Worm (Caenorhabditis elegans) whole organism, mixed stage, embryonic: ENCODE results near the gene gei-1.

Experiments
- M03D4.4 ChIP-seq: sonication (generic microtip); optimal IDR thresholded peaks from 2 replicates; lab custom pipeline; 2017; ENCODE audit warnings: mild to moderate bottlenecking, missing genetic modification characterization, missing compliant biosample characterization
- bed-3 ChIP-seq: fragments of 200-800 bp; sonication (Bioruptor generic); optimal IDR thresholded peaks from 3 replicates; lab custom pipeline; 2018; ENCODE audit warnings: mild to moderate bottlenecking, missing genetic modification characterization, moderate library complexity, missing compliant biosample characterization
- blmp-1 ChIP-seq: fragments of 150-350 bp; optimal IDR thresholded peaks from 2 replicates; lab custom pipeline; 2014; ENCODE audit warnings: missing biosample characterization, missing genetic modification characterization
- ceh-39 ChIP-seq: fragments of 150-350 bp; optimal IDR thresholded peaks from 2 replicates; lab custom pipeline; 2014; ENCODE audit warnings: missing biosample characterization, missing genetic modification characterization
- ceh-43 ChIP-seq: fragments of 200-800 bp; sonication (Bioruptor generic); optimal IDR thresholded peaks from 2 replicates; lab custom pipeline; 2018; ENCODE audit warnings: mild to moderate bottlenecking, missing genetic modification characterization, moderate library complexity, missing compliant biosample characterization
- ces-1 ChIP-seq: fragments of 150-350 bp; optimal IDR thresholded peaks from 2 replicates; lab custom pipeline; 2014; ENCODE audit warnings: missing biosample characterization, missing genetic modification reagents, missing genetic modification characterization
- cnd-1 ChIP-seq: fragments of 200-800 bp; sonication (Bioruptor generic); optimal IDR thresholded peaks from 2 replicates; lab custom pipeline; 2018; ENCODE audit warnings: mild to moderate bottlenecking, missing genetic modification characterization, missing compliant biosample characterization
- drap-1 ChIP-seq: fragments of 200-800 bp; sonication (Bioruptor generic); optimal IDR thresholded peaks from 3 replicates; lab custom pipeline; 2018; ENCODE audit warnings: mild to moderate bottlenecking, missing genetic modification characterization, missing compliant biosample characterization
- elt-1 ChIP-seq: sonication (generic microtip); optimal IDR thresholded peaks from 2 replicates; lab custom pipeline; 2017; ENCODE audit warnings: missing genetic modification characterization, mild to moderate bottlenecking, missing compliant biosample characterization, antibody characterized with exemption, moderate library complexity, borderline replicate concordance; ENCODE audit not compliant: insufficient read depth
- elt-3 ChIP-seq: fragments of 150-350 bp; optimal IDR thresholded peaks from 2 replicates; lab custom pipeline; 2014; ENCODE audit warnings: missing biosample characterization, missing genetic modification characterization
- flh-1 ChIP-seq: fragments of 200-800 bp; sonication (Bioruptor generic); optimal IDR thresholded peaks from 2 replicates; lab custom pipeline; 2018; ENCODE audit warnings: mild to moderate bottlenecking, missing genetic modification characterization, moderate library complexity, missing compliant biosample characterization
- ham-2 ChIP-seq: fragments of 200-800 bp; sonication (Bioruptor generic); optimal IDR thresholded peaks from 2 replicates; lab custom pipeline; 2018; ENCODE audit warnings: mild to moderate bottlenecking, missing genetic modification characterization, missing compliant biosample characterization
- hlh-1 ChIP-seq: fragments of 150-350 bp; optimal IDR thresholded peaks from 2 replicates; lab custom pipeline; 2014; ENCODE audit warnings: missing biosample characterization, missing genetic modification reagents, missing genetic modification characterization
- lin-13 ChIP-seq: fragments of 150-350 bp; optimal IDR thresholded peaks from 2 replicates; lab custom pipeline; 2014; ENCODE audit warnings: missing biosample characterization, missing genetic modification characterization
- lin-32 ChIP-seq: fragments of 200-800 bp; sonication (Bioruptor generic); optimal IDR thresholded peaks from 2 replicates; lab custom pipeline; 2018; ENCODE audit warnings: mild to moderate bottlenecking, missing genetic modification characterization, missing compliant biosample characterization
- lsy-2 ChIP-seq: fragments of 150-350 bp; optimal IDR thresholded peaks from 2 replicates; lab custom pipeline; 2014; ENCODE audit warnings: missing biosample characterization, missing genetic modification characterization
- mep-1 ChIP-seq: fragments of 150-350 bp; optimal IDR thresholded peaks from 2 replicates; lab custom pipeline; 2017; ENCODE audit warnings: missing biosample characterization, missing genetic modification reagents, missing genetic modification characterization, inconsistent platforms
- mls-2 ChIP-seq: sonication (generic microtip); optimal IDR thresholded peaks from 2 replicates; lab custom pipeline; 2016; ENCODE audit warnings: mild to moderate bottlenecking, missing genetic modification characterization, moderate library complexity, missing compliant biosample characterization
- nhr-12 ChIP-seq: fragments of 150-350 bp; optimal IDR thresholded peaks from 2 replicates; lab custom pipeline; 2014; ENCODE audit warnings: missing biosample characterization, missing genetic modification characterization
- nhr-2 ChIP-seq: fragments of 150-350 bp; optimal IDR thresholded peaks from 2 replicates; lab custom pipeline; 2014; ENCODE audit warnings: missing biosample characterization, missing genetic modification characterization
- nhr-237 ChIP-seq: fragments of 150-350 bp; optimal IDR thresholded peaks from 2 replicates; lab custom pipeline; 2014; ENCODE audit warnings: missing biosample characterization, missing genetic modification characterization
- nhr-28 ChIP-seq: fragments of 150-350 bp; optimal IDR thresholded peaks from 2 replicates; lab custom pipeline; 2014; ENCODE audit warnings: missing biosample characterization, missing genetic modification characterization
- nhr-76 ChIP-seq: sonication (generic microtip); optimal IDR thresholded peaks from 2 replicates; lab custom pipeline; 2017; ENCODE audit warnings: missing biosample characterization, missing genetic modification characterization
- pha-4 ChIP-seq: fragments of 150-350 bp; optimal IDR thresholded peaks from 2 replicates; lab custom pipeline; 2018; ENCODE audit warnings: missing biosample characterization, missing genetic modification reagents, missing genetic modification characterization
- sem-2 ChIP-seq: fragments of 200-800 bp; sonication (Bioruptor generic); optimal IDR thresholded peaks from 2 replicates; lab custom pipeline; 2018; ENCODE audit warnings: mild to moderate bottlenecking, missing genetic modification characterization, missing compliant biosample characterization
- sptf-1 ChIP-seq: sonication (generic microtip); optimal IDR thresholded peaks from 2 replicates; lab custom pipeline; 2017; ENCODE audit warnings: mild to moderate bottlenecking, missing genetic modification characterization, moderate library complexity, missing compliant biosample characterization
- tbx-8 ChIP-seq: fragments of 200-800 bp; sonication (Bioruptor generic); optimal IDR thresholded peaks from 2 replicates; lab custom pipeline; 2018; ENCODE audit warnings: mild to moderate bottlenecking, missing genetic modification characterization, moderate library complexity, missing compliant biosample characterization
- unc-120 ChIP-seq: sonication (generic microtip); optimal IDR thresholded peaks from 2 replicates; lab custom pipeline; 2017; ENCODE audit warnings: missing genetic modification characterization, missing compliant biosample characterization; ENCODE audit not compliant: poor library complexity, severe bottlenecking
- unc-39 ChIP-seq: fragments of 150-350 bp; optimal IDR thresholded peaks from 2 replicates; lab custom pipeline; 2014; ENCODE audit warnings: missing biosample characterization, missing genetic modification characterization
- unc-62 ChIP-seq: fragments of 150-350 bp; optimal IDR thresholded peaks from 2 replicates; lab custom pipeline; 2014; ENCODE audit warnings: missing biosample characterization, missing genetic modification reagents, missing genetic modification characterization
- zip-8 ChIP-seq: fragments of 150-350 bp; optimal IDR thresholded peaks from 2 replicates; lab custom pipeline; 2014; ENCODE audit warnings: missing biosample characterization, missing genetic modification characterization
- ztf-11 ChIP-seq: fragments of 150-350 bp; optimal IDR thresholded peaks from 2 replicates; lab custom pipeline; 2014; ENCODE audit warnings: missing biosample characterization, missing genetic modification characterization

gei-1 gene

ce11 chrIII:3351091-3351490 is 6.4 kb downstream of the gei-1 start:
- no peak for TF ChIP-seq ztf-11
- TF ChIP-seq ham-2, result no peak
- peak; percentile 90 for TF ChIP-seq zip-8 (tag; lab: Kevin White, UChicago)
- TF ChIP-seq nhr-237 (tag; lab: Kevin White, UChicago), result no peak
- no peak for TF ChIP-seq ces-1 (GFP tag; lab: Kevin White, UChicago)
- TF ChIP-seq nhr-12, result no peak
- TF ChIP-seq unc-39 (tag; lab: Kevin White, UChicago), result no peak

- TF ChIP-seq elt-3 (tag; lab: Kevin White, UChicago), result no peak
- TF ChIP-seq lin-32, result no peak
- TF ChIP-seq tbx-8 (GFP tag; lab: Kevin White, UChicago), result no peak
- TF ChIP-seq mls-2 (tag; lab: Kevin White, UChicago), result no peak
- no peak for TF ChIP-seq ces-1 (GFP tag; lab: Kevin White, UChicago)
- no peak for TF ChIP-seq ham-2
- no peak for TF ChIP-seq hlh-1 (tag; lab: Kevin White, UChicago)
- no peak for TF ChIP-seq cnd-1
- TF ChIP-seq unc-120 (tag; lab: Kevin White, UChicago), result no peak
- TF ChIP-seq ceh-43 (GFP tag; lab: Kevin White, UChicago), result no peak
- no peak for TF ChIP-seq nhr-28 (tag; lab: Kevin White, UChicago)
- no peak for TF ChIP-seq nhr-12
- TF ChIP-seq unc-39 (tag; lab: Kevin White, UChicago), result no peak
- TF ChIP-seq lsy-2 (tag; lab: Kevin White, UChicago), result no peak
- TF ChIP-seq ceh-39 (tag; lab: Kevin White, UChicago), result no peak
- TF ChIP-seq zip-8 (tag; lab: Kevin White, UChicago), result no peak
- TF ChIP-seq nhr-2 (tag; lab: Kevin White, UChicago), result no peak
- TF ChIP-seq elt-1 (tag; lab: Kevin White, UChicago), result no peak
- TF ChIP-seq sem-2, result no peak
- TF ChIP-seq unc-62 (GFP tag; lab: Kevin White, UChicago), result no peak
Observed at ce11 chrIII:3351672-3352071, 7.0 kb downstream of the gei-1 start.

DNA sequence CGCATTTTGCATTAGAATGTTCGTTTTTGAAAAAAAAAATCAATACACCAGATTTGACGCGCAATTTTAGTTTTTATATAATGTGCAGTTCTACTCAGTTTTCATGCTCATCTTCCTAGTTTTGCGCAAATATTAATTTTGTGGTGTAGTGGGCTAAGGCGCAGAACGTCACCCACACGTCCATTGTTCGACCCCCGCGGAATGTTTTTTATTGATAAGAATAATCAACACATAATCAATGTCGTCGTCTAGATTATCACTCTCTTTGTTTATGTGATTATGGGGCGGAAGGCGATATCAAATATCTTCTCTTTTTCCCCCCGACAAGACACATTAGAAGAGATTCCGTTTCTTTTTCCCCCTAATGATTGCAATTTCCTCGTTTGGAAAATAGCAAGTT is 11.1 kb downstream of the gei-1 start:
- TF ChIP-seq nhr-28 (tag; lab: Kevin White, UChicago) (no peak), mep-1 (tag; lab: Kevin White, UChicago) (no peak), lsy-2 (tag; lab: Kevin White, UChicago) (no peak), pha-4 (tag; lab: Kevin White, UChicago) (no peak), elt-3 (tag; lab: Kevin White, UChicago) (peak; percentile 61), lin-13 (tag; lab: Kevin White, UChicago) (no peak)

DNA sequence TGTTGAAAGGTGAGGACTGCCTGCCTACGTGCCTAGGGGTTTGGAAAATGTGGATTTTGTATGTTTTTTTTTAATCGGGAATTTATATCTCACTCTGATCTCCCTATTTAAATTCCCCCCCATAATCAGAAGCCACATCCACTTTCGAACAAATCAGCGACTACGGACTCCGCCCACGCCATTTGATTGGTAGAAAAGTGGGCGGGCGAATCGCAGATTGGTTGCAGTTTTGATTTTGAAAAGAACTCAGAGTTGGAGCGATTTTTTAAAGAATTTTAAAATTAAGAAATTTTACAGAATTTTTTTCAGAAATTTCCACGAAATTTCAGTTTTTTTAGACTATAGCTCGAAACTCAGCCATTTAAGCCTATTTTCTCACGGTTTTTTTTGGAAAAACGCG is 15.4 kb downstream of the gei-1 start:
- TF ChIP-seq elt-3 (tag; lab: Kevin White, UChicago) (no peak), flh-1 (GFP tag; lab: Kevin White, UChicago) (no peak), nhr-12 (no peak), sptf-1 (tag; lab: Kevin White, UChicago) (no peak), tbx-8 (GFP tag; lab: Kevin White, UChicago) (no peak), ham-2 (no peak), lsy-2 (tag; lab: Kevin White, UChicago) (no peak), lin-32 (no peak)
- TF ChIP-seq, all 35 proteins: peak for 0

- no peak for TF ChIP-seq ceh-39 (tag; lab: Kevin White, UChicago)
- TF ChIP-seq drap-1 (GFP tag; lab: Kevin White, UChicago), result no peak
- no peak for TF ChIP-seq bed-3 (GFP tag; lab: Kevin White, UChicago)
- TF ChIP-seq mep-1 (tag; lab: Kevin White, UChicago), result no peak
- no peak for TF ChIP-seq blmp-1 (tag; lab: Kevin White, UChicago)
- no peak for TF ChIP-seq tbx-8 (GFP tag; lab: Kevin White, UChicago)
- TF ChIP-seq ces-1 (GFP tag; lab: Kevin White, UChicago), result no peak
Observed at ce11 chrIII:3367772-3368171, 23.1 kb downstream of the gei-1 start.

- TF ChIP-seq M03D4.4 (tag; lab: Kevin White, UChicago), result no peak
- no peak for TF ChIP-seq mep-1 (tag; lab: Kevin White, UChicago)
- TF ChIP-seq zip-8 (tag; lab: Kevin White, UChicago), result no peak
- no peak for TF ChIP-seq hlh-1 (tag; lab: Kevin White, UChicago)
- TF ChIP-seq nhr-237 (tag; lab: Kevin White, UChicago), result no peak
- TF ChIP-seq flh-1 (GFP tag; lab: Kevin White, UChicago), result no peak
- no peak for TF ChIP-seq sptf-1 (tag; lab: Kevin White, UChicago)
- TF ChIP-seq mls-2 (tag; lab: Kevin White, UChicago), result no peak
- no peak for TF ChIP-seq nhr-2 (tag; lab: Kevin White, UChicago)
- TF ChIP-seq tbx-8 (GFP tag; lab: Kevin White, UChicago), result no peak
- no peak for TF ChIP-seq blmp-1 (tag; lab: Kevin White, UChicago)
- no peak for TF ChIP-seq ham-2
- TF ChIP-seq elt-3 (tag; lab: Kevin White, UChicago), result no peak
- TF ChIP-seq ceh-43 (GFP tag; lab: Kevin White, UChicago), result no peak
- no peak for TF ChIP-seq unc-120 (tag; lab: Kevin White, UChicago)
- TF ChIP-seq bed-3 (GFP tag; lab: Kevin White, UChicago), result no peak
- no peak for TF ChIP-seq nhr-28 (tag; lab: Kevin White, UChicago)
- TF ChIP-seq lin-32, result no peak
- TF ChIP-seq nhr-76 (tag; lab: Kevin White, UChicago), result no peak
- TF ChIP-seq, all 35 proteins: peak for 0
Observed at ce11 chrIII:3370054-3370453, 25.4 kb downstream of the gei-1 start, which contains the start of gene prk-2. TSS of gene prk-2 (minus strand) at chrIII:3370209.
